Fruit fly (Drosophila melanogaster) S2 (cell line): ENCODE measurements around the gene Prm.

Experiments
- CG8478 ChIP-seq: fragments of >200 bp; optimal IDR thresholded peaks from 2 replicates; lab custom pipeline; 2018
- CTCF ChIP-seq, 2 experiments: fragments of >200 bp; optimal IDR thresholded peaks; 2 replicates each; lab custom pipeline; 2018

dm6 chr3L:8707075-8707474, 38.0 kb downstream of the Prm start:
- TF ChIP-seq CG8478 (no peak), CTCF (optimal IDR thresholded peaks at IDR 0.05; lab: Kevin White, UChicago) (no peak)
